Worm (Caenorhabditis elegans): Measurements from ENCODE around the gene C16D2.1.
A peak's percentile ranks its signal among the peaks of the same experiment; 100 is the strongest.

DNA sequence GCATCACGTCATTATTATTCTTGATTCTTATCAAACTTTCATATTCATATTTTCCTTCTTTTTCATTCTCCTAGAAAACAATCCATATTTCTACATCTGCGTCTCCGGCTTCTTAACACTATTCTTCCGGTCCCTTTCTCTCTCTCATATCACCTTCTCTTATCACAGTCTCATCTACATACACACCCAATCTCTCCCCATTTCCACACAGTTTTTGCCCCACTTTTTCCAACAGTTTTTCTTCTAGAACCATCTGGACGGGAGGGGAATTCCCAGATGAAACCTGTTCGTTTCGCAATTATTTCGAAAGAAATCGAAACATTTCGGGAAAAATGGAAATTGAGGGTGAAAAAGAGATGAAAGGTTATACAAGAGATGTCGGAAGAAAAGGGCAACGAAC is 3.3 kb upstream of the C16D2.1 start:
- TF ChIP-seq skn-1 (tag; optimal IDR thresholded peaks at IDR 0.05) (peak; percentile 80), ama-1 (optimal IDR thresholded peaks at IDR 0.05) (no peak), F16B12.6 (tag; optimal IDR thresholded peaks at IDR 0.05) (no peak), nhr-237 (tag; optimal IDR thresholded peaks at IDR 0.05) (no peak), alr-1 (tag; optimal IDR thresholded peaks at IDR 0.05; ENCODE audit: borderline replicate concordance) (no peak), egl-13 (tag; optimal IDR thresholded peaks at IDR 0.05) (no peak), rnt-1 (tag; optimal IDR thresholded peaks at IDR 0.05) (no peak), mdl-1 (tag; optimal IDR thresholded peaks at IDR 0.05) (peak in 1 of 2 experiments; percentile 2), sox-4 (tag; optimal IDR thresholded peaks at IDR 0.05) (no peak), nhr-76 (tag; optimal IDR thresholded peaks at IDR 0.05) (no peak)

All from whole organism, L1 larva.